Fruit fly (Drosophila melanogaster) whole organism, embryonic: ENCODE measurements around the gene Bfc.

Experiments used
- Aef1 ChIP-seq: fragments of 200-800 bp; sonication (Bioruptor generic); IDR thresholded peaks from 3 replicates; pipeline ENCODE4 v1.3.6; 2022; ENCODE audit warnings: missing biosample characterization, missing genetic modification characterization
- C15 ChIP-seq: fragments of 200-800 bp; sonication (Bioruptor generic); IDR thresholded peaks from 3 replicates; pipeline ENCODE4 v1.3.6; 2022; ENCODE audit warnings: missing biosample characterization, missing genetic modification characterization
- CG10267 ChIP-seq: fragments of 200-800 bp; sonication (Bioruptor generic); optimal IDR thresholded peaks from 2 replicates; lab custom pipeline; 2018; ENCODE audit warnings: missing biosample characterization, mild to moderate bottlenecking, missing genetic modification characterization, moderate library complexity
- CG10654 ChIP-seq: fragments of 200-800 bp; sonication (Bioruptor generic); optimal IDR thresholded peaks from 2 replicates; lab custom pipeline; 2016; ENCODE audit warnings: missing biosample characterization, missing genetic modification characterization
- CG12659 ChIP-seq: fragments of 200-800 bp; sonication (Bioruptor generic); optimal IDR thresholded peaks from 3 replicates; lab custom pipeline; 2017; ENCODE audit warnings: mild to moderate bottlenecking, missing biosample characterization, missing genetic modification reagents, missing genetic modification characterization
- CG13296 ChIP-seq: fragments of 200-800 bp; sonication (Bioruptor generic); optimal IDR thresholded peaks from 3 replicates; lab custom pipeline; 2018; ENCODE audit warnings: missing biosample characterization, mild to moderate bottlenecking, missing genetic modification characterization
- CG14965 ChIP-seq: fragments of 200-800 bp; sonication (Bioruptor generic); optimal IDR thresholded peaks from 2 replicates; lab custom pipeline; 2016; ENCODE audit warnings: missing biosample characterization, missing genetic modification characterization, borderline replicate concordance
- CG15601 ChIP-seq: fragments of 200-800 bp; sonication (Bioruptor generic); optimal IDR thresholded peaks from 3 replicates; lab custom pipeline; 2019; ENCODE audit warnings: missing biosample characterization, mild to moderate bottlenecking, missing genetic modification characterization, moderate library complexity
- CG1792 ChIP-seq: fragments of 200-800 bp; sonication (Bioruptor generic); optimal IDR thresholded peaks from 2 replicates; lab custom pipeline; 2016; ENCODE audit warnings: missing biosample characterization, missing genetic modification characterization
- CG1832 ChIP-seq: fragments of 200-800 bp; sonication (Bioruptor generic); optimal IDR thresholded peaks from 2 replicates; lab custom pipeline; 2017; ENCODE audit warnings: missing biosample characterization, mild to moderate bottlenecking, missing genetic modification characterization, inconsistent platforms
- CG2875 ChIP-seq: fragments of 200-800 bp; sonication (Bioruptor generic); optimal IDR thresholded peaks from 2 replicates; lab custom pipeline; 2017; ENCODE audit warnings: missing biosample characterization, mild to moderate bottlenecking, missing genetic modification characterization, missing genetic modification reagents
- CG32767 ChIP-seq: fragments of 200-800 bp; sonication (Bioruptor generic); IDR thresholded peaks from 2 replicates; pipeline ENCODE4 v1.3.6; 2022; ENCODE audit warnings: missing biosample characterization, missing genetic modification characterization
- CG43689 ChIP-seq: fragments of 200-800 bp; sonication (Bioruptor generic); IDR thresholded peaks from 2 replicates; pipeline ENCODE4 v1.3.6; 2022; ENCODE audit warnings: missing biosample characterization, missing genetic modification characterization
- CG7357 ChIP-seq: fragments of 200-800 bp; sonication (Bioruptor generic); IDR thresholded peaks from 3 replicates; pipeline ENCODE4 v1.3.6; 2022; ENCODE audit warnings: missing biosample characterization, missing genetic modification characterization
- CG9932 ChIP-seq: fragments of 200-800 bp; sonication (Bioruptor generic); IDR thresholded peaks from 2 replicates; pipeline ENCODE4 v1.3.6; 2022; ENCODE audit warnings: missing biosample characterization, missing genetic modification characterization
- CHES-1-like ChIP-seq: fragments of 200-800 bp; sonication (Bioruptor generic); optimal IDR thresholded peaks from 2 replicates; lab custom pipeline; 2016; ENCODE audit warnings: missing biosample characterization, missing genetic modification characterization
- D19A ChIP-seq: fragments of 200-800 bp; optimal IDR thresholded peaks from 3 replicates; lab custom pipeline; 2019; ENCODE audit warnings: missing biosample characterization, mild to moderate bottlenecking, missing genetic modification characterization, moderate library complexity
- Dek ChIP-seq: fragments of 200-800 bp; sonication (Bioruptor generic); optimal IDR thresholded peaks from 3 replicates; lab custom pipeline; 2019; ENCODE audit warnings: missing biosample characterization, mild to moderate bottlenecking, missing genetic modification characterization, moderate library complexity
- Doc2 ChIP-seq: fragments of 200-800 bp; sonication (Bioruptor generic); IDR thresholded peaks from 2 replicates; pipeline ENCODE4 v1.3.6; 2022; ENCODE audit warnings: missing biosample characterization, missing genetic modification characterization
- Gsc ChIP-seq: fragments of 200-800 bp; sonication (Bioruptor generic); IDR thresholded peaks from 2 replicates; pipeline ENCODE4 v1.3.6; 2022; ENCODE audit warnings: missing biosample characterization, missing genetic modification characterization
- Hr51 ChIP-seq, 2 experiments: fragments of 200-800 bp; sonication (Bioruptor generic); optimal IDR thresholded peaks; 2 replicates in 1 of 2; 3 replicates in 1 of 2; lab custom pipeline; 2016 to 2018; ENCODE audit warnings: missing biosample characterization in 2 of 2, missing genetic modification characterization in 2 of 2, mild to moderate bottlenecking in 1 of 2, moderate library complexity in 1 of 2
- Kr ChIP-seq: fragments of 200-800 bp; sonication (Bioruptor generic); optimal IDR thresholded peaks from 2 replicates; lab custom pipeline; 2017; ENCODE audit warnings: missing biosample characterization, mild to moderate bottlenecking, missing genetic modification characterization
- Mrtf ChIP-seq: fragments of 200-800 bp; sonication (Bioruptor generic); IDR thresholded peaks from 3 replicates; pipeline ENCODE4 v1.3.6; 2022; ENCODE audit warnings: missing biosample characterization, missing genetic modification characterization
- Poxn ChIP-seq: fragments of 200-800 bp; sonication (Bioruptor generic); IDR thresholded peaks from 2 replicates; pipeline ENCODE4 v1.3.6; 2022; ENCODE audit warnings: missing biosample characterization, missing genetic modification characterization
- Ravus ChIP-seq: fragments of 200-800 bp; sonication (Bioruptor generic); IDR thresholded peaks from 2 replicates; pipeline ENCODE4 v1.3.6; 2022; ENCODE audit warnings: missing biosample characterization, missing genetic modification characterization
- Usf ChIP-seq: fragments of 200-800 bp; sonication (Bioruptor generic); optimal IDR thresholded peaks from 2 replicates; lab custom pipeline; 2017; ENCODE audit warnings: missing genotype, missing biosample characterization, missing genetic modification characterization
- amos ChIP-seq: fragments of 200-800 bp; sonication (Bioruptor generic); IDR thresholded peaks from 2 replicates; pipeline ENCODE4 v1.3.6; 2022; ENCODE audit warnings: missing biosample characterization, missing genetic modification characterization; ENCODE audit not compliant: partially characterized antibody
- btn ChIP-seq: fragments of 200-800 bp; sonication (Bioruptor generic); optimal IDR thresholded peaks from 2 replicates; lab custom pipeline; 2016; ENCODE audit warnings: missing biosample characterization, missing genetic modification characterization
- cas ChIP-seq: fragments of 200-800 bp; sonication (Bioruptor generic); IDR thresholded peaks from 2 replicates; pipeline ENCODE4 v1.3.6; 2022; ENCODE audit warnings: missing biosample characterization, missing genetic modification characterization
- cwo ChIP-seq: fragments of 200-800 bp; sonication (Bioruptor generic); optimal IDR thresholded peaks from 3 replicates; lab custom pipeline; 2017; ENCODE audit warnings: missing biosample characterization, missing genetic modification characterization, mild to moderate bottlenecking, moderate library complexity, missing genetic modification reagents
- danr ChIP-seq: fragments of 200-800 bp; sonication (Bioruptor generic); IDR thresholded peaks from 2 replicates; pipeline ENCODE4 v1.3.6; 2022; ENCODE audit warnings: missing biosample characterization, missing genetic modification characterization
- dysf ChIP-seq: fragments of 200-800 bp; sonication (Bioruptor generic); IDR thresholded peaks from 3 replicates; pipeline ENCODE4 v1.3.6; 2022; ENCODE audit warnings: missing biosample characterization, missing genetic modification characterization
- exex ChIP-seq: fragments of 200-800 bp; sonication (Bioruptor generic); optimal IDR thresholded peaks from 4 replicates; lab custom pipeline; 2018; ENCODE audit warnings: missing biosample characterization, mild to moderate bottlenecking, missing genetic modification characterization, moderate library complexity
- fd3F ChIP-seq: fragments of 200-800 bp; sonication (Bioruptor generic); optimal IDR thresholded peaks from 2 replicates; lab custom pipeline; 2018; ENCODE audit warnings: missing biosample characterization, mild to moderate bottlenecking, missing genetic modification characterization, moderate library complexity
- gro ChIP-seq: fragments of 200-800 bp; sonication (Bioruptor generic); optimal IDR thresholded peaks from 2 replicates; lab custom pipeline; 2016; ENCODE audit warnings: missing biosample characterization, missing genetic modification characterization
- inv ChIP-seq: fragments of 200-800 bp; sonication (Bioruptor generic); IDR thresholded peaks from 2 replicates; pipeline ENCODE4 v1.3.6; 2022; ENCODE audit warnings: missing biosample characterization, missing genetic modification characterization; ENCODE audit not compliant: partially characterized antibody
- lbe ChIP-seq: fragments of 200-800 bp; sonication (Bioruptor generic); optimal IDR thresholded peaks from 2 replicates; lab custom pipeline; 2016; ENCODE audit warnings: missing biosample characterization, mild to moderate bottlenecking, missing genetic modification characterization
- luna ChIP-seq: fragments of 200-800 bp; sonication (Bioruptor generic); optimal IDR thresholded peaks from 2 replicates; lab custom pipeline; 2016; ENCODE audit warnings: missing biosample characterization, missing genetic modification characterization
- mirr ChIP-seq: fragments of 200-800 bp; sonication (Bioruptor generic); optimal IDR thresholded peaks from 3 replicates; lab custom pipeline; 2018; ENCODE audit warnings: missing biosample characterization, mild to moderate bottlenecking, missing genetic modification characterization
- nau ChIP-seq: fragments of 200-800 bp; sonication (Bioruptor generic); optimal IDR thresholded peaks from 3 replicates; lab custom pipeline; 2017; ENCODE audit warnings: missing biosample characterization, mild to moderate bottlenecking, missing genetic modification characterization, missing genetic modification reagents
- pnt ChIP-seq: fragments of 200-800 bp; sonication (Bioruptor generic); optimal IDR thresholded peaks from 3 replicates; lab custom pipeline; 2016; ENCODE audit warnings: missing biosample characterization, missing genetic modification characterization
- repo ChIP-seq: fragments of 200-800 bp; sonication (Bioruptor generic); optimal IDR thresholded peaks from 2 replicates; lab custom pipeline; 2016; ENCODE audit warnings: missing biosample characterization, missing genetic modification characterization
- sd ChIP-seq: fragments of 200-800 bp; sonication (Bioruptor generic); optimal IDR thresholded peaks from 3 replicates; lab custom pipeline; 2018; ENCODE audit warnings: missing biosample characterization, mild to moderate bottlenecking, missing genetic modification characterization, moderate library complexity
- sens ChIP-seq: fragments of 200-800 bp; sonication (Bioruptor generic); peaks from one replicate; lab custom pipeline; 2016; ENCODE audit warnings: missing biosample characterization, missing genetic modification characterization
- sim ChIP-seq: fragments of 200-800 bp; sonication (Bioruptor generic); IDR thresholded peaks from 2 replicates; pipeline ENCODE4 v1.3.6; 2022; ENCODE audit warnings: missing biosample characterization, missing genetic modification characterization
- slbo ChIP-seq: fragments of 200-800 bp; sonication (Bioruptor generic); IDR thresholded peaks from 2 replicates; pipeline ENCODE4 v1.3.6; 2022; ENCODE audit warnings: missing biosample characterization, missing genetic modification characterization
- sr ChIP-seq: fragments of 200-800 bp; sonication (Bioruptor generic); IDR thresholded peaks from 3 replicates; pipeline ENCODE4 v1.3.6; 2022; ENCODE audit warnings: missing biosample characterization, missing genetic modification characterization
- tgo ChIP-seq: fragments of 200-800 bp; sonication (Bioruptor generic); IDR thresholded peaks from 3 replicates; pipeline ENCODE4 v1.3.6; 2022; ENCODE audit warnings: missing biosample characterization, missing genetic modification characterization
- unc-4 ChIP-seq: fragments of 200-800 bp; sonication (Bioruptor generic); IDR thresholded peaks from 2 replicates; pipeline ENCODE4 v1.3.6; 2022; ENCODE audit warnings: missing biosample characterization, missing genetic modification characterization; ENCODE audit not compliant: partially characterized antibody

Bfc gene

dm6 chr3L:1204674-1205547, 45.6 kb upstream of the Bfc start, which contains the start of gene CG9119 (continued):
- TF ChIP-seq unc-4 (GFP tag; lab: Robert Waterston, UW): no peak
- no peak for TF ChIP-seq lbe
- no peak; the same call in 2 of the 3 replicates for TF ChIP-seq sr
- no peak for TF ChIP-seq repo (GFP tag; lab: Kevin White, UChicago)
- TF ChIP-seq CG15601 (tag; lab: Kevin White, UChicago): peak; percentile 39
- TF ChIP-seq Aef1 (GFP tag; lab: Robert Waterston, UW): peak; percentile 69
- TF ChIP-seq CG12659: peak; percentile 69
- TF ChIP-seq CG1792 (GFP tag; lab: Kevin White, UChicago): peak; percentile 34
- TF ChIP-seq nau (GFP tag; lab: Kevin White, UChicago): peak; percentile 51
- peak; percentile 47 for TF ChIP-seq fd3F (GFP tag; lab: Kevin White, UChicago)
- no peak for TF ChIP-seq CG1832
- peak; percentile 45; the same call in 1 of the 2 replicates for TF ChIP-seq CG32767 (GFP tag; lab: Robert Waterston, UW)
- TF ChIP-seq luna (GFP tag; lab: Kevin White, UChicago): no peak
- peak; percentile 64 for TF ChIP-seq pnt
- TF ChIP-seq Ravus: 0 out of 2 replicates have a peak, but pooled peaks have one; percentile 1
- no peak for TF ChIP-seq Doc2 (GFP tag; lab: Robert Waterston, UW)
- no peak for TF ChIP-seq CG14965 (GFP tag; lab: Kevin White, UChicago)
- TF ChIP-seq inv (GFP tag; lab: Robert Waterston, UW): no peak
- TF ChIP-seq Hr51 (GFP tag; optimal IDR thresholded peaks at IDR 0.05; lab: Kevin White, UChicago): peak; percentile 37 to 67
- TF ChIP-seq amos (GFP tag; lab: Robert Waterston, UW): no peak
- TF ChIP-seq Mrtf: no peak
- TF ChIP-seq dysf (GFP tag; lab: Robert Waterston, UW): peak; percentile 70
- no peak for TF ChIP-seq mirr (GFP tag; lab: Kevin White, UChicago)
- TF ChIP-seq sens (GFP tag; lab: Kevin White, UChicago): peak; percentile 90
- TF ChIP-seq D19A (tag; lab: Kevin White, UChicago): peak; percentile 56
- TF ChIP-seq slbo (GFP tag; lab: Robert Waterston, UW): peak; percentile 72
- TF ChIP-seq CG10267 (tag; lab: Kevin White, UChicago): peak; percentile 25
- peak; percentile 61 for TF ChIP-seq CG13296 (GFP tag; lab: Kevin White, UChicago)
- no peak for TF ChIP-seq CG2875 (GFP tag; lab: Kevin White, UChicago)
- 0 out of 2 replicates have a peak, but pooled peaks have one; percentile 12 for TF ChIP-seq cas (GFP tag; lab: Robert Waterston, UW)
- peak; percentile 27 for TF ChIP-seq sd
- TF ChIP-seq CHES-1-like (GFP tag; lab: Kevin White, UChicago): peak; percentile 71
- TF ChIP-seq gro (GFP tag; lab: Kevin White, UChicago): no peak
- TF ChIP-seq Dek (tag; lab: Kevin White, UChicago): peak; percentile 65
- TF ChIP-seq cwo (GFP tag; lab: Kevin White, UChicago): peak; percentile 93
- TF ChIP-seq Poxn (GFP tag; lab: Robert Waterston, UW): no peak
- 0 out of 3 replicates have a peak, but pooled peaks have one; percentile 36 for TF ChIP-seq CG7357
- TF ChIP-seq tgo (GFP tag; lab: Robert Waterston, UW): peak; percentile 59
- peak; percentile 56; the same call in 1 of the 2 replicates for TF ChIP-seq CG9932
- 0 out of 2 replicates have a peak, but pooled peaks have one; percentile 43 for TF ChIP-seq danr (GFP tag; lab: Robert Waterston, UW)
- no peak for TF ChIP-seq sim (GFP tag; lab: Robert Waterston, UW)
- TF ChIP-seq Kr (GFP tag; lab: Kevin White, UChicago): peak; percentile 25
- TF ChIP-seq CG43689 (GFP tag; lab: Robert Waterston, UW): no peak
- TF ChIP-seq Gsc (GFP tag; lab: Robert Waterston, UW): no peak
- peak; percentile 26 for TF ChIP-seq CG10654 (GFP tag; lab: Kevin White, UChicago)
- no peak for TF ChIP-seq Usf (GFP tag; lab: Kevin White, UChicago)
- peak; percentile 39 for TF ChIP-seq btn (GFP tag; lab: Kevin White, UChicago)
- TF ChIP-seq C15 (GFP tag; lab: Robert Waterston, UW): no peak
- peak; percentile 76 for TF ChIP-seq exex
